Worm (Caenorhabditis elegans) whole organism, L4 larva: ENCODE data around the gene F26F12.4.

Experiments
- F26F4.8 ChIP-seq: fragments of 200-800 bp; sonication (Bioruptor generic); conservative IDR thresholded peaks from 2 replicates; pipeline ENCODE4 v1.3.6; 2022; ENCODE audit warnings: missing genetic modification characterization, missing compliant biosample characterization
- aha-1 ChIP-seq: fragments of 150-350 bp; peaks from one replicate; lab custom pipeline; 2014; ENCODE audit warnings: missing biosample characterization, missing genetic modification characterization
- aly-2 ChIP-seq: sonication (generic microtip); optimal IDR thresholded peaks from 2 replicates; lab custom pipeline; 2018; ENCODE audit warnings: missing biosample characterization, missing genetic modification characterization
- ama-1 ChIP-seq: fragments of 150-350 bp; optimal IDR thresholded peaks from 2 replicates; lab custom pipeline; 2014; ENCODE audit warnings: inconsistent platforms, mixed read lengths
- ceh-20 ChIP-seq: fragments of 200-800 bp; sonication (Bioruptor generic); IDR thresholded peaks from 2 replicates; pipeline ENCODE4 v1.3.6; 2022; ENCODE audit warnings: missing genetic modification reagents, missing genetic modification characterization, missing compliant biosample characterization
- ceh-62 ChIP-seq: sonication (generic microtip); optimal IDR thresholded peaks from 2 replicates; lab custom pipeline; 2017; ENCODE audit warnings: missing biosample characterization, missing genetic modification characterization
- daf-16 ChIP-seq, 3 experiments: sonication (generic microtip); optimal IDR thresholded peaks; 2 replicates each; lab custom pipeline; 2016 to 2017; ENCODE audit warnings: missing genetic modification characterization in 3 of 3, missing genetic modification reagents in 3 of 3, mild to moderate bottlenecking in 2 of 3, missing compliant biosample characterization in 2 of 3, missing biosample characterization in 1 of 3, moderate library complexity in 1 of 3
- daf-8 ChIP-seq: fragments of 200-800 bp; sonication (Bioruptor generic); IDR thresholded peaks from 2 replicates; pipeline ENCODE4 v1.3.6; 2022; ENCODE audit warnings: missing genetic modification characterization, missing compliant biosample characterization
- dpl-1 ChIP-seq: fragments of 150-350 bp; optimal IDR thresholded peaks from 2 replicates; lab custom pipeline; 2014; ENCODE audit warnings: missing biosample characterization, missing genetic modification reagents, missing genetic modification characterization
- duxl-1 ChIP-seq: sonication (generic microtip); optimal IDR thresholded peaks from 2 replicates; lab custom pipeline; 2016; ENCODE audit warnings: mild to moderate bottlenecking, missing genetic modification characterization, moderate library complexity, missing compliant biosample characterization; ENCODE audit not compliant: poor library complexity
- fkh-10 ChIP-seq: fragments of 150-350 bp; optimal IDR thresholded peaks from 2 replicates; lab custom pipeline; 2014; ENCODE audit warnings: missing biosample characterization, missing genetic modification reagents, missing genetic modification characterization
- fos-1 ChIP-seq: fragments of 150-350 bp; optimal IDR thresholded peaks from 2 replicates; lab custom pipeline; 2014; ENCODE audit warnings: missing biosample characterization, missing genetic modification characterization
- gei-8 ChIP-seq: fragments of 200-800 bp; sonication (Bioruptor generic); optimal IDR thresholded peaks from 2 replicates; lab custom pipeline; 2018; ENCODE audit warnings: mild to moderate bottlenecking, missing genetic modification characterization, missing compliant biosample characterization
- lin-29 ChIP-seq: fragments of 200-800 bp; sonication (Bioruptor generic); IDR thresholded peaks from 2 replicates; pipeline ENCODE4 v1.3.6; 2022; ENCODE audit warnings: missing genetic modification reagents, missing genetic modification characterization, missing compliant biosample characterization
- lin-39 ChIP-seq: fragments of 150-350 bp; optimal IDR thresholded peaks from 2 replicates; lab custom pipeline; 2014; ENCODE audit warnings: missing biosample characterization, missing genetic modification reagents, missing genetic modification characterization
- lir-3 ChIP-seq: sonication (generic microtip); optimal IDR thresholded peaks from 2 replicates; lab custom pipeline; 2016; ENCODE audit warnings: mild to moderate bottlenecking, missing genetic modification characterization, missing compliant biosample characterization
- lsy-2 ChIP-seq, 2 experiments: fragments of 150-350 bp in 1 of 2; sonication (generic microtip) in 1 of 2; optimal IDR thresholded peaks; 2 replicates each; lab custom pipeline; 2014 to 2017; ENCODE audit warnings: missing biosample characterization in 2 of 2, missing genetic modification characterization in 2 of 2
- madf-9 ChIP-seq: fragments of 200-800 bp; sonication (Bioruptor generic); conservative IDR thresholded peaks from 2 replicates; pipeline ENCODE4 v1.3.6; 2022; ENCODE audit warnings: missing genetic modification reagents, missing genetic modification characterization, missing compliant biosample characterization
- nhr-111 ChIP-seq: fragments of 200-800 bp; sonication (Bioruptor generic); optimal IDR thresholded peaks from 2 replicates; lab custom pipeline; 2018; ENCODE audit warnings: mild to moderate bottlenecking, missing genetic modification characterization, missing compliant biosample characterization
- nhr-28 ChIP-seq: fragments of 150-350 bp; optimal IDR thresholded peaks from 2 replicates; lab custom pipeline; 2014; ENCODE audit warnings: missing biosample characterization, missing genetic modification characterization
- nhr-42 ChIP-seq: fragments of 200-800 bp; sonication (Bioruptor generic); IDR thresholded peaks from 2 replicates; pipeline ENCODE4 v1.3.6; 2022; ENCODE audit warnings: missing genetic modification characterization, missing compliant biosample characterization
- nhr-48 ChIP-seq: sonication (generic microtip); optimal IDR thresholded peaks from 2 replicates; lab custom pipeline; 2016; ENCODE audit warnings: mild to moderate bottlenecking, missing genetic modification characterization, missing compliant biosample characterization
- php-3 ChIP-seq: fragments of 200-800 bp; sonication (Bioruptor generic); IDR thresholded peaks from 2 replicates; pipeline ENCODE4 v1.3.6; 2022; ENCODE audit warnings: missing genetic modification reagents, missing genetic modification characterization, missing compliant biosample characterization
- pqm-1 ChIP-seq: sonication (generic microtip); optimal IDR thresholded peaks from 2 replicates; lab custom pipeline; 2017; ENCODE audit warnings: missing biosample characterization, missing genetic modification characterization
- rbr-2 ChIP-seq: sonication (generic microtip); optimal IDR thresholded peaks from 2 replicates; lab custom pipeline; 2016; ENCODE audit warnings: missing genotype, missing genetic modification characterization, missing compliant biosample characterization
- saeg-2 ChIP-seq: fragments of 200-800 bp; sonication (Bioruptor generic); IDR thresholded peaks from 2 replicates; pipeline ENCODE4 v1.3.6; 2022; ENCODE audit warnings: missing genetic modification reagents, missing genetic modification characterization, missing compliant biosample characterization
- spr-3 ChIP-seq: fragments of 200-800 bp; sonication (Bioruptor generic); optimal IDR thresholded peaks from 2 replicates; lab custom pipeline; 2018; ENCODE audit warnings: mild to moderate bottlenecking, missing genetic modification characterization, missing compliant biosample characterization
- unc-130 ChIP-seq: sonication (generic microtip); optimal IDR thresholded peaks from 2 replicates; lab custom pipeline; 2016; ENCODE audit warnings: missing genetic modification reagents, missing genetic modification characterization, missing compliant biosample characterization
- unc-39 ChIP-seq: sonication (generic microtip); optimal IDR thresholded peaks from 2 replicates; lab custom pipeline; 2017; ENCODE audit warnings: missing biosample characterization, missing genetic modification characterization
- unc-62 ChIP-seq, 3 experiments: fragments of 150-350 bp in 1 of 3; sonication (generic microtip); optimal IDR thresholded peaks in 2 of 3; peaks in 1 of 3; 1 replicate in 1 of 3; 2 replicates in 2 of 3; lab custom pipeline; 2014 to 2017; ENCODE audit warnings: missing biosample characterization in 3 of 3, missing genetic modification characterization in 3 of 3, missing genetic modification reagents in 3 of 3, missing genotype in 1 of 3
- zfp-2 ChIP-seq: sonication (generic microtip); optimal IDR thresholded peaks from 2 replicates; lab custom pipeline; 2016; ENCODE audit warnings: mild to moderate bottlenecking, missing genetic modification characterization, missing compliant biosample characterization
- ztf-11 ChIP-seq: fragments of 150-350 bp; optimal IDR thresholded peaks from 2 replicates; lab custom pipeline; 2014; ENCODE audit warnings: missing biosample characterization, missing genetic modification characterization
- ztf-7 ChIP-seq: fragments of 150-350 bp; optimal IDR thresholded peaks from 2 replicates; lab custom pipeline; 2014; ENCODE audit warnings: missing biosample characterization, missing genetic modification characterization

Gene F26F12.4

DNA sequence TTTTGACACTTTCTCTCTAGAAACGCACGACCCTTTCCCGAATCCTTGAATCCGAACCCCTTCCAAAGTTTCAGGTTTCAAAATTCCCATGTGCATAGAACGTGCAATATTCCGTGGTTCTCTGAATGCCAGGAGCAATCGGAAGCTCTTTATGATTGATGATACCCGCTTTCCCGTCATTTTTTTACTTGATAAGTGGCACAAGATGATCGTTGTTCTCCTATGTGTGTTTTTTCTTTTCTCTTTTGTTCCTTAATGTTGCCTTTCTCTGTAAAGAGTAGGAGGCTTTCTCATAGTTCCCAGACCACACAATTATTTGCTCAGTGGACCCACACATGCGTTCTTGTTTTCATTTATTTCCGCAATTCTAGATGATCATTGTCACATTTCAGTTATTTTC lies 19.7 kb upstream of the F26F12.4 start:
- TF ChIP-seq ceh-20 (GFP tag; lab: Robert Waterston, UW) (peak; percentile 45; the same call in 1 of the 2 replicates), saeg-2 (GFP tag; lab: Robert Waterston, UW) (no peak), unc-62 (GFP tag; optimal IDR thresholded peaks at IDR 0.05 in 1 of 2; lab: Kevin White, UChicago) (peak in 1 of 2 experiments; percentile 25), unc-62 (tag; optimal IDR thresholded peaks at IDR 0.05; lab: Kevin White, UChicago) (no peak)

DNA sequence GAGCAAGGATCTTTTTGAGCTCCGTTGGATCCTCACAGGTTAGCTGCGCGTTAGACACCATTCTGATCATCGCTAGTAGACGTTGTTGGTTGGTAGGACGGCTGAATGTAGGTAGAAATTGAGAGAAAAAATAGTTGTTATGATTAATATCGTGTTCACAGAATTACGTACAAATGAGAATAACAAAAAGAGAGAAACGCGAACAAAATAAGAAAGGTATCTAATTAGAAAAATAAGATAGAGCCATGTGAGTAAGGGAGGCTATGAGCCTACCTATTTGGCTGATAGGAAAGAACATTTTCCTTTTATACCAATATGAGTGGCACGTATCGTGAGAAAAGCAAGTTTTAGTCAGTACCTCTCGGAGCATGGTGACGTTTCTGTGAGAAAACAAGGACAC lies 14.6 kb upstream of the F26F12.4 start, which contains the start of gene C04E6.8:
Gene C04E6.8 (minus strand): TSS at position 101 of the 400 bp plus-strand sequence.
- no peak for TF ChIP-seq madf-9 (GFP tag; lab: Robert Waterston, UW)
- TF ChIP-seq gei-8 (GFP tag; lab: Kevin White, UChicago) = no peak
- no peak for TF ChIP-seq daf-16 (GFP tag; optimal IDR thresholded peaks at IDR 0.05; lab: Kevin White, UChicago)
- no peak for TF ChIP-seq daf-16 (tag; optimal IDR thresholded peaks at IDR 0.05; lab: Kevin White, UChicago)
- TF ChIP-seq saeg-2 (GFP tag; lab: Robert Waterston, UW) = no peak
- TF ChIP-seq F26F4.8 (GFP tag; lab: Robert Waterston, UW) = no peak
- TF ChIP-seq unc-39 (tag; lab: Kevin White, UChicago) = no peak
- no peak for TF ChIP-seq lsy-2 (tag; optimal IDR thresholded peaks at IDR 0.05; lab: Kevin White, UChicago)
- no peak for TF ChIP-seq nhr-111 (GFP tag; lab: Kevin White, UChicago)
- no peak for TF ChIP-seq daf-8 (GFP tag; lab: Robert Waterston, UW)
- TF ChIP-seq lir-3 (tag; lab: Kevin White, UChicago) = no peak
- no peak for TF ChIP-seq zfp-2 (tag; lab: Kevin White, UChicago)
- no peak for TF ChIP-seq nhr-48 (tag; lab: Kevin White, UChicago)
- no peak for TF ChIP-seq nhr-42 (GFP tag; lab: Robert Waterston, UW)
- no peak for TF ChIP-seq rbr-2 (tag; lab: Kevin White, UChicago)
- no peak for TF ChIP-seq lin-39 (tag; lab: Kevin White, UChicago)
- TF ChIP-seq fkh-10 = no peak
- TF ChIP-seq fos-1 (tag; lab: Kevin White, UChicago) = no peak
- TF ChIP-seq aha-1 (tag; lab: Kevin White, UChicago) = no peak
- no peak for TF ChIP-seq ceh-62 (tag; lab: Kevin White, UChicago)
- TF ChIP-seq, all 104 proteins: peak for 0

DNA sequence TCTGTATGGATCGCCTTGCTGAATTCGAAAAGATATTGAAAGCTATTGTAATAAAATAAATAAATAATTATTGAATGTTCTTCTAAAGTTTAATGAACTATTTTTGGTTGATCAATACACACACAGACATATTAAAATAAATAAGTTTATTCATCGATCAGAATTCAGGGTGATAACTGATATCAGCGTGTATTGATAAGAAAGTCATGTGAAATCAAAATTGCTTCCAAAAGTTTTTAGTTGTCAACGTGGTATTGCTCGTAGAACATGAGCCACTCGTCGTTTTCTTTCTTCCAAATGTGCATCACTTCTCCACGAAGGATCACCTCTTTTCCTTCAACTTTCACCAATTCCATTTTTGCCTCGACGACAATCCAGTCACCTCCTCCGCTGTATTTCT lies 13.3 kb upstream of the F26F12.4 start:
- peak; percentile 2 for TF ChIP-seq pqm-1 (tag; lab: Kevin White, UChicago)
- TF ChIP-seq spr-3 (GFP tag; lab: Kevin White, UChicago) = no peak

DNA sequence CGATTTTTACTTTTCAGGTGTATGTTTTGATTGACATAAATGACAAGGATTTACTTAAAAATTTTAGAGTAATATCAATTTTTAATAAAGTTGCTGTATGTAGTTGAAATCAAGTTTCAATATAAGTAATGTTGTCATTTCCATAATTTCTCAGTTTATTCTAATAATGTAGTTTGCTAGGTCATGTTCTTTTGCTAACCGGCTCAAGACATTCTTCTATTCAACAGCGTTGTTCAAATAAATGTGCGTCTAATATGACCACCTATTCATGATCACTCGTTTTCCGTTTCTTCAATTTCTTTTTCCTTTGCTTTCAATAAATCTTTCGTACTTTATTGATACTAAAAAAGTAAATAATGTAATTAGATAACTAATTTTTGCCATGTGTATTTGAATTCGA lies 10.9 kb upstream of the F26F12.4 start, which contains the start of gene C02G6.3:
Gene C02G6.3 (plus strand): TSS at position 301 of the 400 bp plus-strand sequence.
- TF ChIP-seq aly-2 (tag; lab: Kevin White, UChicago) (no peak), ztf-7 (tag; lab: Kevin White, UChicago) (no peak), lin-29 (no peak), ama-1 (no peak), unc-130 (GFP tag; lab: Kevin White, UChicago) (no peak), ztf-11 (tag; lab: Kevin White, UChicago) (no peak), php-3 (GFP tag; lab: Robert Waterston, UW) (no peak), dpl-1 (GFP tag; lab: Kevin White, UChicago) (no peak), unc-62 (GFP tag; optimal IDR thresholded peaks at IDR 0.05 in 1 of 2; lab: Kevin White, UChicago) (no peak), unc-62 (tag; optimal IDR thresholded peaks at IDR 0.05; lab: Kevin White, UChicago) (no peak), nhr-28 (no peak)

DNA sequence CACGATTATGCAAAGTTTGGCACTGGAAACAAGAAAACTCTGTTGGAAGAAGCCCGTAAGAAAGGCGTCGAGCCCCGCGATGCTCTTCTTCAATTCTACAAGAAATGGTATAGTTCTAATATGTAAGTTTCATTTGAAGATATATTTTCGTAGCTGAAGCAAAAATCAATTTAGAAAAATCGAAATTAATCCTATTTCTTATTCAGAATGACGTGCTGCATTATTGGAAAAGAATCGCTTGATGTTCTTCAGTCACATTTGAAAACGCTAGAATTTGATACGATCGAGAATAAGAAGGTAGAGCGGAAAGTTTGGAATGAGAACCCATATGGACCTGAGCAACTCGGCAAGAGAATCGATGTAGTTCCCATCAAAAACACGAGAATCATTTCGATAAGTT lies 7.8 kb upstream of the F26F12.4 start:
- TF ChIP-seq lir-3 (tag; lab: Kevin White, UChicago) = no peak
- TF ChIP-seq unc-62 (GFP tag; optimal IDR thresholded peaks at IDR 0.05 in 1 of 2; lab: Kevin White, UChicago) = peak in 1 of 2 experiments; percentile 90
- no peak for TF ChIP-seq unc-62 (tag; optimal IDR thresholded peaks at IDR 0.05; lab: Kevin White, UChicago)
- TF ChIP-seq duxl-1 (tag; lab: Kevin White, UChicago) = no peak
- TF ChIP-seq aha-1 (tag; lab: Kevin White, UChicago) = peak; percentile 27
